Fruit fly (Drosophila melanogaster): Measurements from ENCODE around the gene CG13857.
A peak's percentile ranks its signal among the peaks of the same experiment; 100 is the strongest.

CG13857 gene

dm6 chr3R:22368777-22369214, 25.1 kb downstream of the CG13857 start (continued):
- TF ChIP-seq grn (GFP tag; optimal IDR thresholded peaks at IDR 0.05) (no peak), Bgb (GFP tag; IDR thresholded peaks at IDR 0.05; ENCODE audit: partially characterized antibody) (no peak), dm (GFP tag; optimal IDR thresholded peaks at IDR 0.05) (no peak), Adf1 (GFP tag; IDR thresholded peaks at IDR 0.05) (peak; percentile 61), HLH3B (GFP tag; IDR thresholded peaks at IDR 0.05) (peak; percentile 83), az2 (GFP tag; optimal IDR thresholded peaks at IDR 0.05) (peak; percentile 52), HLH54F (GFP tag; optimal IDR thresholded peaks at IDR 0.05) (peak; percentile 8), CG16779 (GFP tag; IDR thresholded peaks at IDR 0.05) (0 out of 2 replicates have a peak, but pooled peaks have one; percentile 10), Sox102F (GFP tag; optimal IDR thresholded peaks at IDR 0.05) (peak; percentile 61), run (tag; optimal IDR thresholded peaks at IDR 0.05) (peak; percentile 8), sr (GFP tag; IDR thresholded peaks at IDR 0.05) (no peak), CG10979 (tag; optimal IDR thresholded peaks at IDR 0.05) (peak; percentile 34), ken (GFP tag; IDR thresholded peaks at IDR 0.05) (peak; percentile 76), pzg (GFP tag; optimal IDR thresholded peaks at IDR 0.05) (no peak), bsh (GFP tag; optimal IDR thresholded peaks at IDR 0.05) (peak in 1 of 2 experiments; percentile 38), CG6813 (GFP tag; optimal IDR thresholded peaks at IDR 0.05) (peak; percentile 6), CG30020 (tag; optimal IDR thresholded peaks at IDR 0.05) (peak; percentile 6), al (GFP tag; IDR thresholded peaks at IDR 0.05) (peak; percentile 60; the same call in 1 of the 2 replicates), insv (GFP tag; optimal IDR thresholded peaks at IDR 0.05) (peak in 1 of 2 experiments; percentile 16), CG1602 (GFP tag; optimal IDR thresholded peaks at IDR 0.05) (peak; percentile 24), hkb (optimal IDR thresholded peaks at IDR 0.05) (no peak), hkb (GFP tag; IDR thresholded peaks at IDR 0.05) (peak; percentile 70), NFAT (GFP tag; IDR thresholded peaks at IDR 0.05) (peak; percentile 65; the same call in 1 of the 2 replicates), CG3163 (GFP tag; optimal IDR thresholded peaks at IDR 0.05) (no peak), CG33213 (GFP tag; optimal IDR thresholded peaks at IDR 0.05) (no peak), dmrt99B (tag; optimal IDR thresholded peaks at IDR 0.05) (peak; percentile 82), jing (GFP tag; optimal IDR thresholded peaks at IDR 0.05) (peak; percentile 25), CG6175 (GFP tag; IDR thresholded peaks at IDR 0.05) (no peak), CG4820 (GFP tag; optimal IDR thresholded peaks at IDR 0.05) (no peak), lola (GFP tag; optimal IDR thresholded peaks at IDR 0.05) (peak in 1 of 3 experiments; percentile 23), CG11247 (GFP tag; IDR thresholded peaks at IDR 0.05) (peak; percentile 54; the same call in 1 of the 2 replicates), dpn (GFP tag; optimal IDR thresholded peaks at IDR 0.05) (peak; percentile 47 to 78), Ravus (GFP tag; IDR thresholded peaks at IDR 0.05) (peak; percentile 72), Dad (GFP tag; optimal IDR thresholded peaks at IDR 0.05) (no peak), CG5953 (GFP tag; IDR thresholded peaks at IDR 0.05) (0 out of 2 replicates have a peak, but pooled peaks have one; percentile 46), Antp (GFP tag; optimal IDR thresholded peaks at IDR 0.05) (peak; percentile 12), dysf (GFP tag; IDR thresholded peaks at IDR 0.05) (peak; percentile 82), lmd (GFP tag; IDR thresholded peaks at IDR 0.05) (peak; percentile 78), CG9727 (GFP tag; optimal IDR thresholded peaks at IDR 0.05) (peak; percentile 74), CG2116 (GFP tag; optimal IDR thresholded peaks at IDR 0.05) (peak; percentile 14), CG1233 (GFP tag; optimal IDR thresholded peaks at IDR 0.05) (no peak), CG9215 (GFP tag; IDR thresholded peaks at IDR 0.05) (peak; percentile 73), cwo (GFP tag; optimal IDR thresholded peaks at IDR 0.05) (peak; percentile 55), nmo (GFP tag; optimal IDR thresholded peaks at IDR 0.05) (peak; percentile 64), CG11456 (GFP tag; IDR thresholded peaks at IDR 0.05) (peak; percentile 75; the same call in 2 of the 3 replicates), Deaf1 (tag; optimal IDR thresholded peaks at IDR 0.05) (peak; percentile 54), ind (GFP tag; optimal IDR thresholded peaks at IDR 0.05) (peak; percentile 63), ara (GFP tag; IDR thresholded peaks at IDR 0.05) (peak; percentile 46), Trl (optimal IDR thresholded peaks at IDR 0.05) (peak; percentile 68 to 80), Trl (GFP tag; optimal IDR thresholded peaks at IDR 0.05) (peak; percentile 35), CG17612 (GFP tag; IDR thresholded peaks at IDR 0.05) (peak; percentile 29; the same call in 1 of the 2 replicates)
